Fruit fly (Drosophila melanogaster): ENCODE measurements around the gene mkg-p.

- TF ChIP-seq CG8478 (optimal IDR thresholded peaks at IDR 0.05) (no peak), psq (optimal IDR thresholded peaks at IDR 0.05) (no peak), usp (GFP tag; optimal IDR thresholded peaks at IDR 0.05) (no peak)
Measured at dm6 chr3L:8449202-8449799, 44.2 kb upstream of the mkg-p start, which contains the start of gene CG6983.
